Worm (Caenorhabditis elegans): ENCODE measurements around the gene F48G7.8.

ce11 chrV:615275-615674 is 12.2 kb downstream of the F48G7.8 start, which contains the start of gene F48G7.13:
- TF ChIP-seq W03F9.2 (tag; optimal IDR thresholded peaks at IDR 0.05) (no peak), him-1 (tag; optimal IDR thresholded peaks at IDR 0.05) (no peak)

Measured in whole organism, L4/young adult.